Fruit fly (Drosophila melanogaster) whole organism, wandering third instar larva: ENCODE results near the gene CG13108.
A peak's percentile ranks its signal among the peaks of the same experiment; 100 is the strongest.

ENCODE experiments used
- CG9705 ChIP-seq: fragments of 200-800 bp; sonication (Bioruptor generic); optimal IDR thresholded peaks from 2 replicates; lab custom pipeline; 2018; ENCODE audit warnings: missing biosample characterization, mild to moderate bottlenecking, missing genetic modification characterization
- CrebA ChIP-seq: fragments of 200-800 bp; sonication (Bioruptor generic); optimal IDR thresholded peaks from 2 replicates; lab custom pipeline; 2016; ENCODE audit warnings: missing biosample characterization, mild to moderate bottlenecking, missing genetic modification characterization, borderline replicate concordance
- Dfd ChIP-seq: fragments of >200 bp; optimal IDR thresholded peaks from 2 replicates; lab custom pipeline; 2017; ENCODE audit warnings: missing biosample characterization, missing genetic modification characterization
- Dif ChIP-seq: fragments of 200-275, 200-300 bp; sonication (Bioruptor generic); optimal IDR thresholded peaks from 2 replicates; lab custom pipeline; 2018; ENCODE audit warnings: missing biosample characterization, missing genetic modification characterization; ENCODE audit not compliant: partially characterized antibody
- GATAd ChIP-seq: sonication (Bioruptor generic); optimal IDR thresholded peaks from 2 replicates; lab custom pipeline; 2016; ENCODE audit warnings: missing biosample characterization, missing genetic modification characterization
- HLH106 ChIP-seq: fragments of 200-800 bp; optimal IDR thresholded peaks from 3 replicates; lab custom pipeline; 2019; ENCODE audit warnings: missing biosample characterization, mild to moderate bottlenecking, missing genetic modification characterization, moderate library complexity
- Hnf4 ChIP-seq: fragments of 200-800 bp; sonication (Bioruptor generic); optimal IDR thresholded peaks from 2 replicates; lab custom pipeline; 2016; ENCODE audit warnings: missing biosample characterization, mild to moderate bottlenecking, missing genetic modification characterization
- Hr83 ChIP-seq: fragments of 200-300 bp; sonication (Bioruptor generic); optimal IDR thresholded peaks from 2 replicates; lab custom pipeline; 2016; ENCODE audit warnings: missing biosample characterization, mild to moderate bottlenecking, missing genetic modification characterization, moderate library complexity; ENCODE audit not compliant: poor library complexity, severe bottlenecking
- Jra ChIP-seq: sonication (Bioruptor generic); optimal IDR thresholded peaks from 2 replicates; lab custom pipeline; 2016; ENCODE audit warnings: missing biosample characterization, missing genetic modification characterization
- Mio ChIP-seq: sonication (Bioruptor generic); optimal IDR thresholded peaks from 2 replicates; lab custom pipeline; 2016; ENCODE audit warnings: missing biosample characterization, missing genetic modification characterization
- Myc ChIP-seq: fragments of >200 bp; optimal IDR thresholded peaks from 2 replicates; lab custom pipeline; 2017
- OdsH ChIP-seq: fragments of 200-800 bp; sonication (Bioruptor generic); optimal IDR thresholded peaks from 2 replicates; lab custom pipeline; 2016; ENCODE audit warnings: missing biosample characterization, mild to moderate bottlenecking, missing genetic modification characterization
- Rel ChIP-seq, 2 experiments: fragments of 200-800 bp; sonication (Bioruptor generic) in 1 of 2; optimal IDR thresholded peaks; 2 replicates in 1 of 2; 3 replicates in 1 of 2; lab custom pipeline; 2016 to 2019; ENCODE audit warnings: mild to moderate bottlenecking in 2 of 2, missing biosample characterization in 2 of 2, missing genetic modification characterization in 2 of 2, moderate library complexity in 1 of 2
- Vsx2 ChIP-seq: fragments of 200-300, 225-300 bp; sonication (Bioruptor generic); optimal IDR thresholded peaks from 2 replicates; lab custom pipeline; 2018; ENCODE audit warnings: missing biosample characterization, missing genetic modification characterization; ENCODE audit not compliant: partially characterized antibody
- br ChIP-seq: fragments of 200-800 bp; sonication (Bioruptor generic); optimal IDR thresholded peaks from 2 replicates; lab custom pipeline; 2016; ENCODE audit warnings: missing biosample characterization, missing genetic modification characterization
- brk ChIP-seq: fragments of 200-800 bp; sonication (Bioruptor generic); optimal IDR thresholded peaks from 2 replicates; lab custom pipeline; 2016; ENCODE audit warnings: missing biosample characterization, mild to moderate bottlenecking, missing genetic modification characterization
- dl ChIP-seq, 2 experiments: fragments of 175-275, 200-275 bp in 1 of 2; fragments of 200-275 bp in 1 of 2; sonication (Bioruptor generic); optimal IDR thresholded peaks; lab custom pipeline; 2018; ENCODE audit warnings: mild to moderate bottlenecking in 2 of 2, missing biosample characterization in 2 of 2, missing genetic modification characterization in 2 of 2, moderate library complexity in 2 of 2; ENCODE audit not compliant: partially characterized antibody in 2 of 2, insufficient read depth in 1 of 2
- dsf ChIP-seq: sonication (Bioruptor generic); optimal IDR thresholded peaks from 2 replicates; lab custom pipeline; 2016; ENCODE audit warnings: missing biosample characterization, missing genetic modification characterization, borderline replicate concordance
- ey ChIP-seq: fragments of 200-800 bp; sonication (Bioruptor generic); optimal IDR thresholded peaks from 2 replicates; lab custom pipeline; 2016; ENCODE audit warnings: missing biosample characterization, missing genetic modification characterization
- fru ChIP-seq: fragments of 200-800 bp; sonication (Bioruptor generic); optimal IDR thresholded peaks from 3 replicates; lab custom pipeline; 2016; ENCODE audit warnings: missing biosample characterization, mild to moderate bottlenecking, missing genetic modification characterization
- h ChIP-seq: fragments of 200-800 bp; sonication (Bioruptor generic); optimal IDR thresholded peaks from 3 replicates; lab custom pipeline; 2016; ENCODE audit warnings: missing biosample characterization, mild to moderate bottlenecking, missing genetic modification characterization
- lola ChIP-seq: fragments of >200 bp; optimal IDR thresholded peaks from 2 replicates; lab custom pipeline; 2017; ENCODE audit warnings: missing biosample characterization, missing genetic modification characterization
- rgr ChIP-seq: fragments of 200-800 bp; sonication (Bioruptor generic); optimal IDR thresholded peaks from 3 replicates; lab custom pipeline; 2016; ENCODE audit warnings: missing biosample characterization, mild to moderate bottlenecking, missing genetic modification characterization
- tai ChIP-seq: sonication (Bioruptor generic); optimal IDR thresholded peaks from 2 replicates; lab custom pipeline; 2016; ENCODE audit warnings: missing biosample characterization, missing genetic modification characterization
- woc ChIP-seq: sonication (Bioruptor generic); optimal IDR thresholded peaks from 2 replicates; lab custom pipeline; 2016; ENCODE audit warnings: missing biosample characterization, mild to moderate bottlenecking, missing genetic modification characterization

The CG13108 gene

dm6 chr2L:9178445-9179122 lies 14.5 kb downstream of the CG13108 start:
- TF ChIP-seq h (peak; percentile 34), Rel (GFP tag; optimal IDR thresholded peaks at IDR 0.05; lab: Kevin White, UChicago) (no peak), Rel (tag; optimal IDR thresholded peaks at IDR 0.05; lab: Kevin White, UChicago) (no peak), dsf (GFP tag; lab: Kevin White, UChicago) (no peak), dl (GFP tag; optimal IDR thresholded peaks at IDR 0.05; lab: Kevin White, UChicago; ENCODE audit: insufficient read depth in 1 of 2, partially characterized antibody in 2 of 2) (peak in 1 of 2 experiments; percentile 4), HLH106 (tag; lab: Kevin White, UChicago) (no peak), CrebA (GFP tag; lab: Kevin White, UChicago) (peak; percentile 41), GATAd (GFP tag; lab: Kevin White, UChicago) (no peak), tai (GFP tag; lab: Kevin White, UChicago) (peak; percentile 59), Hnf4 (peak; percentile 5)

DNA sequence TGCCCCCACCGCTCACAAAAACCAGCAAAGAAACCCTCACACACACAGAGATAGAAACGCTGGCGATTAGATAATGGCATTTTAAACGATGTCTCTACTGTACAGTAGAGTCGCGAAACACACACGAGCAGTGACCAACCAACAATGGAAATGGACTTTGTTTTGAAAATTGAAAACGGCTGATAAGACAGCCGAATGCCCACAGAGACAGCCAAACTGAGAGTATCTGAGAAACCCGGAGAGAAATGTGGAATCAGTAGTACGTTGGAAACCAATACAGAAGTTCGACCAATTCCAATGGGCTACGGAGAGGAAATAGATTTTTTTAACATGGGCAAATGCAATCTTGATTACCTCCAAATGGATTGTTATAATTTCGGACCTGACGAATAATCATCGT lies 15.2 kb downstream of the CG13108 start:
- TF ChIP-seq h = peak; percentile 48
- TF ChIP-seq rgr (GFP tag; lab: Kevin White, UChicago) = peak; percentile 1
- peak; percentile 76 for TF ChIP-seq Hnf4
- TF ChIP-seq ey (GFP tag; lab: Kevin White, UChicago) = no peak
- no peak for TF ChIP-seq HLH106 (tag; lab: Kevin White, UChicago)
- TF ChIP-seq Rel (GFP tag; optimal IDR thresholded peaks at IDR 0.05; lab: Kevin White, UChicago) = no peak
- peak; percentile 41 for TF ChIP-seq Rel (tag; optimal IDR thresholded peaks at IDR 0.05; lab: Kevin White, UChicago)
- TF ChIP-seq tai (GFP tag; lab: Kevin White, UChicago) = no peak
- no peak for TF ChIP-seq brk (GFP tag; lab: Kevin White, UChicago)
- peak; percentile 17 for TF ChIP-seq Dif (GFP tag; lab: Kevin White, UChicago)
- TF ChIP-seq dl (GFP tag; optimal IDR thresholded peaks at IDR 0.05; lab: Kevin White, UChicago; ENCODE audit: insufficient read depth in 1 of 2, partially characterized antibody in 2 of 2) = peak in 1 of 2 experiments; percentile 53
- TF ChIP-seq dsf (GFP tag; lab: Kevin White, UChicago) = no peak

- no peak for TF ChIP-seq CG9705 (GFP tag; lab: Kevin White, UChicago)
- peak; percentile 5 for TF ChIP-seq Dfd
Measured at dm6 chr2L:9181674-9182073, 17.6 kb downstream of the CG13108 start.

dm6 chr2L:9182504-9182928 lies 18.5 kb downstream of the CG13108 start:
- TF ChIP-seq dl (GFP tag; optimal IDR thresholded peaks at IDR 0.05; lab: Kevin White, UChicago; ENCODE audit: insufficient read depth in 1 of 2, partially characterized antibody in 2 of 2) (peak; percentile 77 to 88), Dif (GFP tag; lab: Kevin White, UChicago) (peak; percentile 90), brk (GFP tag; lab: Kevin White, UChicago) (no peak), CrebA (GFP tag; lab: Kevin White, UChicago) (peak; percentile 30), Mio (GFP tag; lab: Kevin White, UChicago) (no peak), GATAd (GFP tag; lab: Kevin White, UChicago) (no peak), Hr83 (GFP tag; lab: Kevin White, UChicago) (peak; percentile 67), Vsx2 (GFP tag; lab: Kevin White, UChicago) (peak; percentile 36), h (peak; percentile 3), HLH106 (tag; lab: Kevin White, UChicago) (no peak), Myc (lab: Kevin White, UChicago) (no peak), Rel (GFP tag; optimal IDR thresholded peaks at IDR 0.05; lab: Kevin White, UChicago) (no peak), Rel (tag; optimal IDR thresholded peaks at IDR 0.05; lab: Kevin White, UChicago) (peak; percentile 34)
- TF ChIP-seq, all 38 proteins: peak for 7

DNA sequence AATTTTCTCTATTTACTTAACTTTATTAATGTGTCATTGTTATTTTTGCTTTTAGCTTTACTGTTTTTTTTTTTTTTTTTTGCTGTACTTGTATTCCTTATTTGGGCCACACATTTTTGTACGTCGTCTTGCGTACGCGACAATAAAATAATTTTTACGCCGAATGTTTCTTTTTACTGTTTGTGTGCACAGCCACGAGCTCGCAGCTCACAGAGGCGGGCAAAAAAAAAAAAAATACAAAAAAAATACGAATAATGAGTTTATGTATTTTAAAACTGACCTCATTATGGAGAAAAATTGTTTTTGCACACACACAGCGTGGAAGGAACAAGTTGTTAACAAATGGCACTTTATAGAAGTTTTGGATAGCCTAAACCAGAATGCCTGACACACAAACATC lies 23.5 kb downstream of the CG13108 start:
- peak; percentile 8 for TF ChIP-seq OdsH (GFP tag; lab: Kevin White, UChicago)
- TF ChIP-seq CrebA (GFP tag; lab: Kevin White, UChicago) = peak; percentile 58
- peak; percentile 17 for TF ChIP-seq rgr (GFP tag; lab: Kevin White, UChicago)
- TF ChIP-seq tai (GFP tag; lab: Kevin White, UChicago) = peak; percentile 76
- TF ChIP-seq woc (GFP tag; lab: Kevin White, UChicago) = no peak
- TF ChIP-seq Hr83 (GFP tag; lab: Kevin White, UChicago) = no peak
- peak; percentile 24 for TF ChIP-seq br (GFP tag; lab: Kevin White, UChicago)
- TF ChIP-seq brk (GFP tag; lab: Kevin White, UChicago) = peak; percentile 16
- TF ChIP-seq Jra (GFP tag; lab: Kevin White, UChicago) = no peak
- TF ChIP-seq Hnf4 = peak; percentile 40
- TF ChIP-seq fru (GFP tag; lab: Kevin White, UChicago) = peak; percentile 17
- TF ChIP-seq lola (GFP tag; lab: Kevin White, UChicago) = no peak
- peak; percentile 57 for TF ChIP-seq h
- no peak for TF ChIP-seq Myc (lab: Kevin White, UChicago)
- TF ChIP-seq dsf (GFP tag; lab: Kevin White, UChicago) = no peak
